Worm (Caenorhabditis elegans) whole organism, young adult: ENCODE data around the gene tre-5.

Experiments used
- B0261.1 ChIP-seq: sonication (generic microtip); optimal IDR thresholded peaks from 2 replicates; lab custom pipeline; 2016; ENCODE audit warnings: mild to moderate bottlenecking, missing genetic modification characterization, moderate library complexity, missing compliant biosample characterization
- B0336.3 ChIP-seq: fragments of 200-800 bp; sonication (Bioruptor generic); IDR thresholded peaks from 2 replicates; pipeline ENCODE4 v1.3.6; 2022; ENCODE audit warnings: missing genetic modification characterization, missing compliant biosample characterization
- C17E4.6 ChIP-seq: fragments of 200-800 bp; sonication (Bioruptor generic); IDR thresholded peaks from 2 replicates; pipeline ENCODE4 v1.3.6; 2022; ENCODE audit warnings: missing genetic modification reagents, missing genetic modification characterization, missing compliant biosample characterization
- D2030.7 ChIP-seq: fragments of 200-800 bp; sonication (Bioruptor generic); IDR thresholded peaks from 2 replicates; pipeline ENCODE4 v1.3.6; 2022; ENCODE audit warnings: missing genetic modification reagents, missing genetic modification characterization, missing compliant biosample characterization
- F37B4.10 ChIP-seq: fragments of 200-800 bp; sonication (Bioruptor generic); IDR thresholded peaks from 2 replicates; pipeline ENCODE4 v1.3.6; 2022; ENCODE audit warnings: missing genetic modification characterization, missing compliant biosample characterization
- F49E8.2 ChIP-seq: sonication (generic microtip); optimal IDR thresholded peaks from 3 replicates; lab custom pipeline; 2017; ENCODE audit warnings: missing genetic modification characterization, mild to moderate bottlenecking, missing compliant biosample characterization, antibody characterized with exemption, moderate library complexity; ENCODE audit not compliant: insufficient read depth
- F52B5.7 ChIP-seq: sonication (generic microtip); optimal IDR thresholded peaks from 2 replicates; lab custom pipeline; 2016; ENCODE audit warnings: mild to moderate bottlenecking, missing genetic modification characterization, missing compliant biosample characterization
- F55B11.4 ChIP-seq: sonication (generic microtip); optimal IDR thresholded peaks from 2 replicates; lab custom pipeline; 2016; ENCODE audit warnings: missing compliant biosample characterization, missing genetic modification characterization, borderline replicate concordance; ENCODE audit not compliant: insufficient read depth
- F57A8.1 ChIP-seq: fragments of 200-800 bp; sonication (Bioruptor generic); optimal IDR thresholded peaks from 2 replicates; lab custom pipeline; 2018; ENCODE audit warnings: mild to moderate bottlenecking, missing genetic modification characterization, moderate library complexity, missing compliant biosample characterization
- F57C9.4 ChIP-seq: sonication (generic microtip); optimal IDR thresholded peaks from 2 replicates; lab custom pipeline; 2017; ENCODE audit warnings: mild to moderate bottlenecking, missing genetic modification characterization, missing compliant biosample characterization
- ama-1 ChIP-seq, 3 experiments: fragments of 150-350 bp in 1 of 3; sonication (generic microtip) in 2 of 3; optimal IDR thresholded peaks; 2 replicates each; lab custom pipeline; 2014 to 2018; ENCODE audit warnings: missing biosample characterization in 2 of 3, missing genetic modification characterization in 2 of 3, missing genetic modification reagents in 2 of 3
- aptf-3 ChIP-seq: fragments of 200-800 bp; sonication (Bioruptor generic); IDR thresholded peaks from 2 replicates; pipeline ENCODE4 v1.3.6; 2022; ENCODE audit warnings: missing genetic modification characterization, missing compliant biosample characterization
- atf-7 ChIP-seq: sonication (generic microtip); optimal IDR thresholded peaks from 2 replicates; lab custom pipeline; 2017; ENCODE audit warnings: mild to moderate bottlenecking, missing genetic modification characterization, missing compliant biosample characterization
- attf-3 ChIP-seq: fragments of 200-800 bp; sonication (Bioruptor generic); conservative IDR thresholded peaks from 2 replicates; pipeline ENCODE4 v1.3.6; 2022; ENCODE audit warnings: missing genetic modification reagents, missing genetic modification characterization, missing compliant biosample characterization
- attf-5 ChIP-seq: fragments of 200-800 bp; sonication (Bioruptor generic); optimal IDR thresholded peaks from 2 replicates; lab custom pipeline; 2018; ENCODE audit warnings: mild to moderate bottlenecking, missing genetic modification characterization, missing compliant biosample characterization
- bed-1 ChIP-seq: fragments of 200-800 bp; sonication (Bioruptor generic); IDR thresholded peaks from 2 replicates; pipeline ENCODE4 v1.3.6; 2022; ENCODE audit warnings: missing genetic modification reagents, missing genetic modification characterization, missing compliant biosample characterization
- cebp-1 ChIP-seq, 2 experiments: fragments of 200-800 bp in 1 of 2; sonication (Bioruptor generic) in 1 of 2; sonication (generic microtip) in 1 of 2; IDR thresholded peaks in 1 of 2; optimal IDR thresholded peaks in 1 of 2; 2 replicates each; pipeline versions ENCODE4 v1.3.6 to Lab custom; 2017 to 2022; ENCODE audit warnings: missing compliant biosample characterization in 2 of 2, missing genetic modification characterization in 2 of 2, mild to moderate bottlenecking in 1 of 2, missing genetic modification reagents in 1 of 2, moderate library complexity in 1 of 2
- ceh-58 ChIP-seq: fragments of 200-800 bp; sonication (Bioruptor generic); IDR thresholded peaks from 2 replicates; pipeline ENCODE4 v1.3.6; 2022; ENCODE audit warnings: missing genetic modification characterization, missing compliant biosample characterization
- ceh-91 ChIP-seq: fragments of 200-800 bp; sonication (Bioruptor generic); IDR thresholded peaks from 2 replicates; pipeline ENCODE4 v1.3.6; 2022; ENCODE audit warnings: missing genetic modification reagents, missing genetic modification characterization, missing compliant biosample characterization
- chd-7 ChIP-seq: sonication (generic microtip); optimal IDR thresholded peaks from 2 replicates; lab custom pipeline; 2016; ENCODE audit warnings: mild to moderate bottlenecking, missing genetic modification characterization, moderate library complexity, missing compliant biosample characterization
- die-1 ChIP-seq: sonication (generic microtip); optimal IDR thresholded peaks from 2 replicates; lab custom pipeline; 2016; ENCODE audit warnings: missing genotype, mild to moderate bottlenecking, missing genetic modification characterization, missing compliant biosample characterization
- dox-1 ChIP-seq: fragments of 200-800 bp; sonication (Bioruptor generic); IDR thresholded peaks from 2 replicates; pipeline ENCODE4 v1.3.6; 2022; ENCODE audit warnings: missing genetic modification reagents, missing genetic modification characterization, missing compliant biosample characterization
- efl-1 ChIP-seq: fragments of 150-350 bp; optimal IDR thresholded peaks from 2 replicates; lab custom pipeline; 2014; ENCODE audit warnings: missing biosample characterization, missing genetic modification reagents, missing genetic modification characterization
- egrh-3 ChIP-seq: fragments of 200-800 bp; sonication (Bioruptor generic); IDR thresholded peaks from 2 replicates; pipeline ENCODE4 v1.3.6; 2022; ENCODE audit warnings: missing genetic modification reagents, missing genetic modification characterization, missing compliant biosample characterization
- gei-17 ChIP-seq: fragments of 200-800 bp; sonication (Bioruptor generic); optimal IDR thresholded peaks from 2 replicates; lab custom pipeline; 2018; ENCODE audit warnings: mild to moderate bottlenecking, missing genetic modification characterization, missing compliant biosample characterization
- hsf-1 ChIP-seq: fragments of 200-800 bp; sonication (Bioruptor generic); IDR thresholded peaks from 2 replicates; pipeline ENCODE4 v1.3.6; 2022; ENCODE audit warnings: missing genetic modification reagents, missing genetic modification characterization, missing compliant biosample characterization
- lin-26 ChIP-seq: fragments of 200-800 bp; sonication (Bioruptor generic); IDR thresholded peaks from 2 replicates; pipeline ENCODE4 v1.3.6; 2022; ENCODE audit warnings: missing genetic modification reagents, missing genetic modification characterization, missing compliant biosample characterization
- lin-54 ChIP-seq: fragments of 200-800 bp; sonication (Bioruptor generic); optimal IDR thresholded peaks from 2 replicates; lab custom pipeline; 2018; ENCODE audit warnings: mild to moderate bottlenecking, missing genetic modification characterization, missing compliant biosample characterization
- lsy-27 ChIP-seq: sonication (generic microtip); optimal IDR thresholded peaks from 2 replicates; lab custom pipeline; 2017; ENCODE audit warnings: missing genetic modification characterization, mild to moderate bottlenecking, missing compliant biosample characterization, antibody characterized with exemption, missing genotype, borderline replicate concordance; ENCODE audit not compliant: insufficient read depth
- madf-3 ChIP-seq: fragments of 200-800 bp; sonication (Bioruptor generic); IDR thresholded peaks from 2 replicates; pipeline ENCODE4 v1.3.6; 2022; ENCODE audit warnings: missing genetic modification reagents, missing genetic modification characterization, missing compliant biosample characterization
- mes-4 ChIP-seq: sonication (generic microtip); optimal IDR thresholded peaks from 2 replicates; lab custom pipeline; 2016; ENCODE audit warnings: missing genotype, missing genetic modification characterization, missing compliant biosample characterization
- mxl-1 ChIP-seq: sonication (generic microtip); optimal IDR thresholded peaks from 2 replicates; lab custom pipeline; 2016; ENCODE audit warnings: missing genetic modification characterization, missing compliant biosample characterization
- nhr-27 ChIP-seq: fragments of 200-800 bp; sonication (Bioruptor generic); optimal IDR thresholded peaks from 2 replicates; lab custom pipeline; 2018; ENCODE audit warnings: mild to moderate bottlenecking, missing genetic modification characterization, moderate library complexity, missing compliant biosample characterization
- nhr-80 ChIP-seq: sonication (generic microtip); optimal IDR thresholded peaks from 2 replicates; lab custom pipeline; 2016; ENCODE audit warnings: missing genetic modification characterization, missing compliant biosample characterization
- pbrm-1 ChIP-seq: fragments of 200-800 bp; sonication (Bioruptor generic); IDR thresholded peaks from 2 replicates; pipeline ENCODE4 v1.3.6; 2022; ENCODE audit warnings: missing genetic modification reagents, missing genetic modification characterization, missing compliant biosample characterization
- rec-8 ChIP-seq, 2 experiments: sonication (generic microtip); optimal IDR thresholded peaks; 2 replicates each; lab custom pipeline; 2016; ENCODE audit warnings: mild to moderate bottlenecking in 2 of 2, missing genetic modification characterization in 2 of 2, missing genetic modification reagents in 2 of 2, missing genotype in 2 of 2, missing biosample characterization in 1 of 2, missing compliant biosample characterization in 1 of 2, moderate library complexity in 1 of 2
- repo-1 ChIP-seq: sonication (generic microtip); optimal IDR thresholded peaks from 2 replicates; lab custom pipeline; 2017; ENCODE audit warnings: mild to moderate bottlenecking, missing genetic modification characterization, missing compliant biosample characterization
- snpc-1.1 ChIP-seq: sonication (generic microtip); optimal IDR thresholded peaks from 2 replicates; lab custom pipeline; 2017; ENCODE audit warnings: missing genetic modification characterization, mild to moderate bottlenecking, missing compliant biosample characterization, antibody characterized with exemption, moderate library complexity, missing genotype, missing genetic modification reagents; ENCODE audit not compliant: insufficient read depth
- snpc-1.3 ChIP-seq: sonication (generic microtip); optimal IDR thresholded peaks from 2 replicates; lab custom pipeline; 2017; ENCODE audit warnings: missing genetic modification characterization, mild to moderate bottlenecking, missing compliant biosample characterization, antibody characterized with exemption, moderate library complexity, missing genotype, missing genetic modification reagents; ENCODE audit not compliant: insufficient read depth
- tbp1 ChIP-seq: fragments of 200-800 bp; sonication (Bioruptor generic); optimal IDR thresholded peaks from 2 replicates; lab custom pipeline; 2018; ENCODE audit warnings: mild to moderate bottlenecking, missing genetic modification characterization, missing compliant biosample characterization
- tlf-1 ChIP-seq: fragments of 200-800 bp; sonication (Bioruptor generic); optimal IDR thresholded peaks from 2 replicates; lab custom pipeline; 2018; ENCODE audit warnings: mild to moderate bottlenecking, missing genetic modification characterization, missing compliant biosample characterization
- ztf-18 ChIP-seq: sonication (generic microtip); optimal IDR thresholded peaks from 2 replicates; lab custom pipeline; 2016; ENCODE audit warnings: missing genotype, mild to moderate bottlenecking, missing genetic modification characterization, missing compliant biosample characterization
- ztf-22 ChIP-seq: fragments of 200-800 bp; sonication (Bioruptor generic); optimal IDR thresholded peaks from 2 replicates; lab custom pipeline; 2018; ENCODE audit warnings: mild to moderate bottlenecking, missing genetic modification characterization, moderate library complexity, missing compliant biosample characterization
- ztf-6 ChIP-seq: fragments of 200-800 bp; sonication (Bioruptor generic); IDR thresholded peaks from 2 replicates; pipeline ENCODE4 v1.3.6; 2022; ENCODE audit warnings: missing genetic modification reagents, missing genetic modification characterization, missing compliant biosample characterization

Gene tre-5

DNA sequence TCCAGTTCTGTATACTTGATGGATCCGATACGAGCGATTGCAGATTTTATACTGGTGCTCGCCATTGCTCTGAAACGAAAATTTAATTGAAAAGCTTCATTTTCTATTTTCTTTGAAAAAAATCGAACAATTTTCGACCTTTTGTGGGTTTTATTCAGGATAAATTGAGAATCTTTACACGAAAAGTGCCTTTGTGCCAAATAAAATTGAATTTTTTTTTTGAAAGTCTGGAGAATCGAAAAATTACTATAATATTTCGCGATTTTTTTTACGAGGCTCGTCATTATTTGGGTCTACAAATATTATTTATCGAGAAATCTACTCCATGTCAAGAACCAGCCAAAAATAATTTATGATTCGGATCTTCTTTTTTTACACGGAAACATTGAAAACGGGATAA lies 13.2 kb downstream of the tre-5 start, which contains the start of gene F23F1.10:
TSS of gene F23F1.10 (minus strand) at position 69 of the 400 bp plus-strand sequence.
- TF ChIP-seq lin-26 (GFP tag; lab: Robert Waterston, UW) (no peak), attf-3 (no peak), C17E4.6 (no peak), lsy-27 (tag; lab: Kevin White, UChicago) (no peak), cebp-1 (GFP tag; IDR thresholded peaks at IDR 0.05; lab: Robert Waterston, UW) (no peak), cebp-1 (tag; optimal IDR thresholded peaks at IDR 0.05; lab: Kevin White, UChicago) (no peak), egrh-3 (no peak), nhr-27 (tag; lab: Kevin White, UChicago) (no peak), snpc-1.3 (tag; lab: Kevin White, UChicago) (peak; percentile 11), hsf-1 (GFP tag; lab: Robert Waterston, UW) (0 out of 2 replicates have a peak, but pooled peaks have one; percentile 6), ztf-6 (no peak), pbrm-1 (GFP tag; lab: Robert Waterston, UW) (peak; percentile 55; the same call in 1 of the 2 replicates), F49E8.2 (tag; lab: Kevin White, UChicago) (peak; percentile 44), D2030.7 (GFP tag; lab: Robert Waterston, UW) (0 out of 2 replicates have a peak, but pooled peaks have one; percentile 21), B0336.3 (GFP tag; lab: Robert Waterston, UW) (peak; percentile 73), efl-1 (peak; percentile 4), atf-7 (tag; lab: Kevin White, UChicago) (no peak), repo-1 (tag; lab: Kevin White, UChicago) (peak; percentile 48), ama-1 (optimal IDR thresholded peaks at IDR 0.05; lab: Kevin White, UChicago) (no peak), ama-1 (GFP tag; optimal IDR thresholded peaks at IDR 0.05; lab: Kevin White, UChicago) (peak in 1 of 2 experiments; percentile 31), dox-1 (GFP tag; lab: Robert Waterston, UW) (no peak), F52B5.7 (tag; lab: Kevin White, UChicago) (no peak), rec-8 (tag; optimal IDR thresholded peaks at IDR 0.05; lab: Kevin White, UChicago) (peak in 1 of 2 experiments; percentile 14), tlf-1 (peak; percentile 34), tbp1 (GFP tag; lab: Kevin White, UChicago) (peak; percentile 16), bed-1 (GFP tag; lab: Robert Waterston, UW) (no peak)
- TF ChIP-seq, all 124 proteins: peak for 12

DNA sequence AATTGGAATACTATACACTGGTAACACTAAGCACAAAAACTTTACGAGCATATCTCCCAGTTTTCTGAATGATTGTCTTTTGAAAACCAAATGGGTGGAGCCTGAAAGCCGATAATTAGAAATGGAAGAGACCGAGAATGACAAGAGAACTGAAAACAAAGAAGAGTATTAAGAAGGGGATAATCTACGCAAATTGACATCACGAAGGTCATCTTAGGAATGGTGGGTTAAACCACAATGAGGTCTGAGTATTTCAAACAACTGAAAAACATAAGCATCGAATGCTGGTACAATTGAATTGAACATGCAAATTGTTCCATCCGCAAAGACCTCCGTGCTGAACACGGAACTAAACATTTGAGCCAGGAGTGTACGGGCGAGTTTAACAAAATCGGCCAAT lies 15.7 kb downstream of the tre-5 start, which contains the start of gene spp-24:
TSS of gene spp-24 (minus strand) at position 101 of the 400 bp plus-strand sequence.
- TF ChIP-seq tbp1 (GFP tag; lab: Kevin White, UChicago) = no peak
- no peak for TF ChIP-seq tlf-1
- no peak for TF ChIP-seq lin-54 (GFP tag; lab: Kevin White, UChicago)
- no peak for TF ChIP-seq F57A8.1 (GFP tag; lab: Kevin White, UChicago)
- no peak for TF ChIP-seq aptf-3 (GFP tag; lab: Robert Waterston, UW)
- no peak for TF ChIP-seq F57C9.4 (tag; lab: Kevin White, UChicago)
- TF ChIP-seq F37B4.10 (GFP tag; lab: Robert Waterston, UW) = no peak
- no peak for TF ChIP-seq chd-7 (tag; lab: Kevin White, UChicago)
- TF ChIP-seq gei-17 (GFP tag; lab: Kevin White, UChicago) = no peak

DNA sequence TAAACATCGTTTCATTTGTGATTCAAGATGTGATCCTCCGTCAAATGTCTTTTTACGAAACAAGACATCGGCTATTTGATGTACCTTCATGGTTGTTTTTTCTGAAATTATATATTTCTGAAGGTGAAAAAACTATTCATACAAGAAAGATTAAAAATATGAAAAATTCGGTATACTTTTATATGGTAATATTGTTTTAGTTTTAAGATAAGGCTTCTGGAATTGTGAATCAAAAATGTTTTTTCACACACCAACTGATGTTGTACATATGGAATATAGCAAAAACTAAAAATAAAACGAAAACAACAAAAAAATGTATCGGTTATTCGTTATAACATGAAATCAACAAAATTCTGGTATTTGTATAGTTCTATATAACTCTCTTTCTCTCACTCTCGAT lies 17.9 kb downstream of the tre-5 start, which contains the start of gene F23F1.6:
TSS of gene F23F1.6 (minus strand) at position 101 of the 400 bp plus-strand sequence.
- no peak for TF ChIP-seq mxl-1
- no peak for TF ChIP-seq nhr-80 (tag; lab: Kevin White, UChicago)
- TF ChIP-seq D2030.7 (GFP tag; lab: Robert Waterston, UW) = no peak
- no peak for TF ChIP-seq madf-3 (GFP tag; lab: Robert Waterston, UW)
- no peak for TF ChIP-seq cebp-1 (GFP tag; IDR thresholded peaks at IDR 0.05; lab: Robert Waterston, UW)
- TF ChIP-seq cebp-1 (tag; optimal IDR thresholded peaks at IDR 0.05; lab: Kevin White, UChicago) = no peak
- no peak for TF ChIP-seq snpc-1.1 (tag; lab: Kevin White, UChicago)
- no peak for TF ChIP-seq ztf-22 (GFP tag; lab: Kevin White, UChicago)
- TF ChIP-seq ceh-58 (GFP tag; lab: Robert Waterston, UW) = no peak
- TF ChIP-seq nhr-27 (tag; lab: Kevin White, UChicago) = no peak
- no peak for TF ChIP-seq F55B11.4 (tag; lab: Kevin White, UChicago)
- no peak for TF ChIP-seq ztf-18
- TF ChIP-seq die-1 (tag; lab: Kevin White, UChicago) = no peak
- TF ChIP-seq attf-5 (GFP tag; lab: Kevin White, UChicago) = no peak
- no peak for TF ChIP-seq B0261.1
- no peak for TF ChIP-seq ceh-91
- TF ChIP-seq mes-4 (tag; lab: Kevin White, UChicago) = no peak
